Fruit fly (Drosophila melanogaster) Kc167 (cell line): ENCODE data around the gene LeuRS.

ENCODE experiments used
- h ChIP-seq: fragments of >200 bp; optimal IDR thresholded peaks from 3 replicates; lab custom pipeline; 2018; ENCODE audit warnings: missing external identifiers
- insv ChIP-seq: fragments of >200 bp; optimal IDR thresholded peaks from 3 replicates; lab custom pipeline; 2018; ENCODE audit warnings: missing external identifiers
- psq ChIP-seq: fragments of >200 bp; optimal IDR thresholded peaks from 2 replicates; lab custom pipeline; 2017; ENCODE audit warnings: missing external identifiers

DNA sequence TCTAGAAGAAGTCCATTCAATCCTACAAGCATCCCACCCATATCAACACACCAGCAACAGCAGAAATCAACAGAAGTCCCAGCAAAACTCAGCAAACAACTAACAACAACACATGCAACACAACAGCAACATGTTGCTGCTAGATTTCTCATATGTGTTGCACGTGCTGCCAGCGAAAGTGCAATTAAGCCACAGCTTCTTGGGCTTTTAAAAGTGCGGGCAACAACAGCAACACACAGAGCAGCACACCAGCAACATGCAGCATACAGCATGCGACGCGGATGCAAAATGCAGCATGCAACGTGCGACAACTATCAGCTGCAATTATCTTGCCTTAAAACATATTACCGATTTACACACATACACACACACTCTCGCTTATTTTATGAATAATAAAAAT lies 33.1 kb upstream of the LeuRS start:
- TF ChIP-seq psq (lab: Kevin White, UChicago) (no peak), h (lab: Kevin White, UChicago) (no peak), insv (lab: Kevin White, UChicago) (no peak)
